Worm (Caenorhabditis elegans) whole organism, L4 larva: Measurements from ENCODE around the gene F18F11.4.

ENCODE experiments used
- R02D3.7 ChIP-seq: fragments of 150-350 bp; sonication (generic microtip); optimal IDR thresholded peaks from 3 replicates; lab custom pipeline; 2014; ENCODE audit warnings: missing biosample characterization, missing genetic modification characterization
- aly-2 ChIP-seq: sonication (generic microtip); optimal IDR thresholded peaks from 2 replicates; lab custom pipeline; 2018; ENCODE audit warnings: missing biosample characterization, missing genetic modification characterization
- cey-2 ChIP-seq: sonication (generic microtip); optimal IDR thresholded peaks from 3 replicates; lab custom pipeline; 2017; ENCODE audit warnings: missing genetic modification characterization, mild to moderate bottlenecking, missing compliant biosample characterization, antibody characterized with exemption, borderline replicate concordance; ENCODE audit not compliant: insufficient read depth
- dve-1 ChIP-seq: sonication (generic microtip); optimal IDR thresholded peaks from 2 replicates; lab custom pipeline; 2017; ENCODE audit warnings: antibody characterized with exemption, mild to moderate bottlenecking, missing genetic modification characterization, missing compliant biosample characterization; ENCODE audit not compliant: insufficient read depth
- hmg-1.1 ChIP-seq: fragments of 200-800 bp; sonication (Bioruptor generic); IDR thresholded peaks from 2 replicates; pipeline ENCODE4 v1.3.6; 2022; ENCODE audit warnings: missing genetic modification reagents, missing genetic modification characterization, missing compliant biosample characterization
- mep-1 ChIP-seq: fragments of 150-350 bp; sonication (generic microtip); optimal IDR thresholded peaks from 3 replicates; lab custom pipeline; 2014; ENCODE audit warnings: missing biosample characterization, missing genetic modification characterization
- sdz-12 ChIP-seq: fragments of 200-800 bp; sonication (Bioruptor generic); optimal IDR thresholded peaks from 2 replicates; lab custom pipeline; 2018; ENCODE audit warnings: mild to moderate bottlenecking, missing genetic modification characterization, missing compliant biosample characterization
- zfp-2 ChIP-seq: sonication (generic microtip); optimal IDR thresholded peaks from 2 replicates; lab custom pipeline; 2016; ENCODE audit warnings: mild to moderate bottlenecking, missing genetic modification characterization, missing compliant biosample characterization

DNA sequence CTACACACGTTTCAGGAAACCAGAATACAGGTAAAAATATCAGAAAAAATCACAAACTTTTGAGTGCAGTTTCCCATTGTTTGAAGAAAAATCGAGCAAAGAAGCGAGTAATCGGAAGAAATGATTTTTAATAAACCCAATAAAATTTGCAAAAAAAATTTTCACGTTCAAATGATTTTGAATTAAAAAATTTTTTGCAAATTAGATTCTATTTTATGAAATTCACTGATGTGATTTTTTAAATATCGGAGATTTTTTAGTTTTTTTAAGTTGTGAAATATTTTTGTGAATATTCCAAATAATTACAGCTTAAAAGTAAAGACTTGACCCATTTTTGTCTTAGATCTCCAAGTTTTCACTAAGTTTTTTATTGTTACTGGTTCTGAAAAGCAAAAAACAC is 32.4 kb upstream of the F18F11.4 start, which contains the start of gene pnp-1:
- TF ChIP-seq R02D3.7 (tag; lab: Kevin White, UChicago) (no peak), sdz-12 (no peak), cey-2 (no peak), mep-1 (no peak), zfp-2 (no peak), hmg-1.1 (no peak), aly-2 (tag; lab: Kevin White, UChicago) (no peak), dve-1 (tag; lab: Kevin White, UChicago) (no peak)
